Worm (Caenorhabditis elegans) whole organism, mixed stage, embryonic: ENCODE data around the gene fbxb-114.

ENCODE experiments used
- M03D4.4 ChIP-seq: sonication (generic microtip); optimal IDR thresholded peaks from 2 replicates; lab custom pipeline; 2017; ENCODE audit warnings: mild to moderate bottlenecking, missing genetic modification characterization, missing compliant biosample characterization
- bed-3 ChIP-seq: fragments of 200-800 bp; sonication (Bioruptor generic); optimal IDR thresholded peaks from 3 replicates; lab custom pipeline; 2018; ENCODE audit warnings: mild to moderate bottlenecking, missing genetic modification characterization, moderate library complexity, missing compliant biosample characterization
- blmp-1 ChIP-seq: fragments of 150-350 bp; optimal IDR thresholded peaks from 2 replicates; lab custom pipeline; 2014; ENCODE audit warnings: missing biosample characterization, missing genetic modification characterization
- ceh-43 ChIP-seq: fragments of 200-800 bp; sonication (Bioruptor generic); optimal IDR thresholded peaks from 2 replicates; lab custom pipeline; 2018; ENCODE audit warnings: mild to moderate bottlenecking, missing genetic modification characterization, moderate library complexity, missing compliant biosample characterization
- ceh-83 ChIP-seq: fragments of 200-800 bp; sonication (Bioruptor generic); optimal IDR thresholded peaks from 2 replicates; lab custom pipeline; 2018; ENCODE audit warnings: mild to moderate bottlenecking, missing genetic modification characterization, missing compliant biosample characterization
- ces-1 ChIP-seq: fragments of 150-350 bp; optimal IDR thresholded peaks from 2 replicates; lab custom pipeline; 2014; ENCODE audit warnings: missing biosample characterization, missing genetic modification reagents, missing genetic modification characterization
- cnd-1 ChIP-seq: fragments of 200-800 bp; sonication (Bioruptor generic); optimal IDR thresholded peaks from 2 replicates; lab custom pipeline; 2018; ENCODE audit warnings: mild to moderate bottlenecking, missing genetic modification characterization, missing compliant biosample characterization
- drap-1 ChIP-seq: fragments of 200-800 bp; sonication (Bioruptor generic); optimal IDR thresholded peaks from 3 replicates; lab custom pipeline; 2018; ENCODE audit warnings: mild to moderate bottlenecking, missing genetic modification characterization, missing compliant biosample characterization
- elt-1 ChIP-seq: sonication (generic microtip); optimal IDR thresholded peaks from 2 replicates; lab custom pipeline; 2017; ENCODE audit warnings: missing genetic modification characterization, mild to moderate bottlenecking, missing compliant biosample characterization, antibody characterized with exemption, moderate library complexity, borderline replicate concordance; ENCODE audit not compliant: insufficient read depth
- elt-3 ChIP-seq: fragments of 150-350 bp; optimal IDR thresholded peaks from 2 replicates; lab custom pipeline; 2014; ENCODE audit warnings: missing biosample characterization, missing genetic modification characterization
- ham-2 ChIP-seq: fragments of 200-800 bp; sonication (Bioruptor generic); optimal IDR thresholded peaks from 2 replicates; lab custom pipeline; 2018; ENCODE audit warnings: mild to moderate bottlenecking, missing genetic modification characterization, missing compliant biosample characterization
- hlh-1 ChIP-seq: fragments of 150-350 bp; optimal IDR thresholded peaks from 2 replicates; lab custom pipeline; 2014; ENCODE audit warnings: missing biosample characterization, missing genetic modification reagents, missing genetic modification characterization
- lin-32 ChIP-seq: fragments of 200-800 bp; sonication (Bioruptor generic); optimal IDR thresholded peaks from 2 replicates; lab custom pipeline; 2018; ENCODE audit warnings: mild to moderate bottlenecking, missing genetic modification characterization, missing compliant biosample characterization
- lsy-2 ChIP-seq: fragments of 150-350 bp; optimal IDR thresholded peaks from 2 replicates; lab custom pipeline; 2014; ENCODE audit warnings: missing biosample characterization, missing genetic modification characterization
- mep-1 ChIP-seq: fragments of 150-350 bp; optimal IDR thresholded peaks from 2 replicates; lab custom pipeline; 2017; ENCODE audit warnings: missing biosample characterization, missing genetic modification reagents, missing genetic modification characterization, inconsistent platforms
- mls-2 ChIP-seq: sonication (generic microtip); optimal IDR thresholded peaks from 2 replicates; lab custom pipeline; 2016; ENCODE audit warnings: mild to moderate bottlenecking, missing genetic modification characterization, moderate library complexity, missing compliant biosample characterization
- nhr-12 ChIP-seq: fragments of 150-350 bp; optimal IDR thresholded peaks from 2 replicates; lab custom pipeline; 2014; ENCODE audit warnings: missing biosample characterization, missing genetic modification characterization
- nhr-2 ChIP-seq: fragments of 150-350 bp; optimal IDR thresholded peaks from 2 replicates; lab custom pipeline; 2014; ENCODE audit warnings: missing biosample characterization, missing genetic modification characterization
- pha-4 ChIP-seq: fragments of 150-350 bp; optimal IDR thresholded peaks from 2 replicates; lab custom pipeline; 2018; ENCODE audit warnings: missing biosample characterization, missing genetic modification reagents, missing genetic modification characterization
- snpc-4 ChIP-seq: fragments of 150-350 bp; optimal IDR thresholded peaks from 2 replicates; lab custom pipeline; 2014; ENCODE audit warnings: missing biosample characterization, missing genetic modification characterization
- sptf-1 ChIP-seq: sonication (generic microtip); optimal IDR thresholded peaks from 2 replicates; lab custom pipeline; 2017; ENCODE audit warnings: mild to moderate bottlenecking, missing genetic modification characterization, moderate library complexity, missing compliant biosample characterization
- tbx-8 ChIP-seq: fragments of 200-800 bp; sonication (Bioruptor generic); optimal IDR thresholded peaks from 2 replicates; lab custom pipeline; 2018; ENCODE audit warnings: mild to moderate bottlenecking, missing genetic modification characterization, moderate library complexity, missing compliant biosample characterization
- unc-62 ChIP-seq: fragments of 150-350 bp; optimal IDR thresholded peaks from 2 replicates; lab custom pipeline; 2014; ENCODE audit warnings: missing biosample characterization, missing genetic modification reagents, missing genetic modification characterization
- zip-8 ChIP-seq: fragments of 150-350 bp; optimal IDR thresholded peaks from 2 replicates; lab custom pipeline; 2014; ENCODE audit warnings: missing biosample characterization, missing genetic modification characterization
- ztf-11 ChIP-seq: fragments of 150-350 bp; optimal IDR thresholded peaks from 2 replicates; lab custom pipeline; 2014; ENCODE audit warnings: missing biosample characterization, missing genetic modification characterization

fbxb-114 gene

ce11 chrX:16962640-16963039 lies 41.0 kb downstream of the fbxb-114 start:
- peak; percentile 68 for TF ChIP-seq ces-1 (GFP tag; lab: Kevin White, UChicago)
- no peak for TF ChIP-seq bed-3 (GFP tag; lab: Kevin White, UChicago)

- TF ChIP-seq nhr-12 (tag; lab: Kevin White, UChicago), result no peak
- TF ChIP-seq nhr-2 (tag; lab: Kevin White, UChicago), result no peak
- no peak for TF ChIP-seq snpc-4
- no peak for TF ChIP-seq blmp-1 (tag; lab: Kevin White, UChicago)
- no peak for TF ChIP-seq tbx-8
- no peak for TF ChIP-seq hlh-1 (tag; lab: Kevin White, UChicago)
- TF ChIP-seq lsy-2 (tag; lab: Kevin White, UChicago), result no peak
- no peak for TF ChIP-seq sptf-1 (tag; lab: Kevin White, UChicago)
- no peak for TF ChIP-seq bed-3 (GFP tag; lab: Kevin White, UChicago)
- TF ChIP-seq mls-2 (tag; lab: Kevin White, UChicago), result no peak
These were observed 41.9 kb downstream of the fbxb-114 start, which contains the start of the genes F52G3.1 and F52G3.7 for ce11 chrX:16963519-16963971. TSS of gene F52G3.1 (plus strand) at chrX:16963871. TSS of gene F52G3.7 (plus strand) at chrX:16963921.

ce11 chrX:16965888-16966287 lies 44.3 kb downstream of the fbxb-114 start:
- TF ChIP-seq ceh-43 (GFP tag; lab: Kevin White, UChicago) (no peak), nhr-12 (tag; lab: Kevin White, UChicago) (no peak), M03D4.4 (tag; lab: Kevin White, UChicago) (no peak), ces-1 (GFP tag; lab: Kevin White, UChicago) (no peak), ham-2 (GFP tag; lab: Kevin White, UChicago) (no peak), lsy-2 (tag; lab: Kevin White, UChicago) (no peak), bed-3 (GFP tag; lab: Kevin White, UChicago) (no peak), cnd-1 (tag; lab: Kevin White, UChicago) (no peak), ztf-11 (tag; lab: Kevin White, UChicago) (no peak), mls-2 (tag; lab: Kevin White, UChicago) (no peak), lin-32 (GFP tag; lab: Kevin White, UChicago) (no peak), pha-4 (no peak), blmp-1 (tag; lab: Kevin White, UChicago) (no peak), mep-1 (tag; lab: Kevin White, UChicago) (no peak), drap-1 (GFP tag; lab: Kevin White, UChicago) (no peak), zip-8 (tag; lab: Kevin White, UChicago) (no peak)

ce11 chrX:16967813-16968212 lies 46.2 kb downstream of the fbxb-114 start:
- TF ChIP-seq elt-3 (tag; lab: Kevin White, UChicago), result no peak
- TF ChIP-seq elt-1, result no peak
- no peak for TF ChIP-seq M03D4.4 (tag; lab: Kevin White, UChicago)
- no peak for TF ChIP-seq tbx-8
- TF ChIP-seq ceh-83, result peak; percentile 34
- no peak for TF ChIP-seq unc-62 (GFP tag; lab: Kevin White, UChicago)
- no peak for TF ChIP-seq blmp-1 (tag; lab: Kevin White, UChicago)
- no peak for TF ChIP-seq ces-1 (GFP tag; lab: Kevin White, UChicago)
- TF ChIP-seq, all 35 proteins: peak for 1
